Comparison of ENCODE assay signal across 2 fruit fly cellular contexts in the genomic region with DNA sequence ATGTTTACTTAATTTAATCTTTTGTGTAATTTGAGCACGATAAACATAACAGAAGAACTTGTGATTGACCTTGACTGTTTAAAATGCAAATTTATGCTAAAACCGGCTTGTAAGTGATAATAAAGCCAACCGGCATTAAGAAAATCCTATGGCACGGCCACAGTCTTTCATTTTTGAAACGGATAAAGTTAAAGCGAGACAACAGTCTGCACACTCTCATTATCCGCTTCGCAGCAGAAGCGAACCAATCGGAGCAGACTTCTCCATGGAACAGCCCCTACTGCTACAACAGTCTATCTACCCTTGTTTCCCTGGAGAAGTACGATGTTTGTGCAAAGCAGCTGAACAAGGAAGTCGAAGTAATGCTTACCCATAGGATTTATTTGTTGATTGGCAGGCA.
TF ChIP-seq lines count a peak whose summit lies in the region.

No protein-coding gene starts in this region.

- TF ChIP-seq CTCF in whole organism, embryonic (GFP tag; optimal IDR thresholded peaks at IDR 0.05; lab: Kevin White, UChicago) = no peak

TF ChIP-seq in whole organism, adult, 20 proteins besides CTCF, POLR2A, EP300 and RAD21:
- TF ChIP-seq CG11617 (GFP tag; optimal IDR thresholded peaks at IDR 0.05; lab: Kevin White, UChicago) (no peak), pad (GFP tag; optimal IDR thresholded peaks at IDR 0.05; lab: Kevin White, UChicago) (peak; percentile 44), tj (GFP tag; optimal IDR thresholded peaks at IDR 0.05; lab: Kevin White, UChicago) (no peak)

TF ChIP-seq in whole organism, embryonic, 481 proteins besides CTCF, POLR2A, EP300 and RAD21 (continues in another document):
- TF ChIP-seq stwl (tag; optimal IDR thresholded peaks at IDR 0.05; lab: Kevin White, UChicago) (no peak), CG31365 (tag; optimal IDR thresholded peaks at IDR 0.05; lab: Kevin White, UChicago) (no peak), Nf-YA (GFP tag; IDR thresholded peaks at IDR 0.05; lab: Robert Waterston, UW) (peak; percentile 91), CG18262 (tag; optimal IDR thresholded peaks at IDR 0.05; lab: Kevin White, UChicago) (no peak), CG1832 (GFP tag; optimal IDR thresholded peaks at IDR 0.05; lab: Kevin White, UChicago) (peak; percentile 60), CG17186 (GFP tag; optimal IDR thresholded peaks at IDR 0.05; lab: Kevin White, UChicago) (no peak), CG9932 (GFP tag; IDR thresholded peaks at IDR 0.05; lab: Robert Waterston, UW) (no peak), gcm2 (GFP tag; optimal IDR thresholded peaks at IDR 0.05; lab: Kevin White, UChicago) (no peak), CG9437 (GFP tag; optimal IDR thresholded peaks at IDR 0.05; lab: Kevin White, UChicago) (no peak), amos (GFP tag; IDR thresholded peaks at IDR 0.05; lab: Robert Waterston, UW; ENCODE audit: partially characterized antibody) (no peak), slp2 (GFP tag; optimal IDR thresholded peaks at IDR 0.05; lab: Kevin White, UChicago) (no peak), Ssrp (tag; optimal IDR thresholded peaks at IDR 0.05; lab: Kevin White, UChicago) (no peak), cad (GFP tag; optimal IDR thresholded peaks at IDR 0.05; lab: Kevin White, UChicago) (no peak), tio (GFP tag; optimal IDR thresholded peaks at IDR 0.05; lab: Kevin White, UChicago) (no peak), seq (GFP tag; IDR thresholded peaks at IDR 0.05; lab: Robert Waterston, UW) (peak; percentile 52; the same call in 1 of the 2 replicates), PHDP (tag; optimal IDR thresholded peaks at IDR 0.05; lab: Kevin White, UChicago) (no peak), CG11560 (tag; IDR thresholded peaks at IDR 0.05; lab: Robert Waterston, UW) (no peak), ham (GFP tag; IDR thresholded peaks at IDR 0.05; lab: Robert Waterston, UW) (no peak), CG2202 (tag; optimal IDR thresholded peaks at IDR 0.05; lab: Kevin White, UChicago) (no peak), maf-S (GFP tag; optimal IDR thresholded peaks at IDR 0.05; lab: Kevin White, UChicago) (no peak), Mad (GFP tag; optimal IDR thresholded peaks at IDR 0.05; lab: Kevin White, UChicago) (no peak), NfI (GFP tag; optimal IDR thresholded peaks at IDR 0.05; lab: Kevin White, UChicago) (no peak), CG7357 (GFP tag; IDR thresholded peaks at IDR 0.05; lab: Robert Waterston, UW) (no peak), klu (GFP tag; IDR thresholded peaks at IDR 0.05; lab: Robert Waterston, UW) (no peak), CG30403 (GFP tag; optimal IDR thresholded peaks at IDR 0.05; lab: Kevin White, UChicago) (no peak), CG14710 (tag; optimal IDR thresholded peaks at IDR 0.05; lab: Kevin White, UChicago) (no peak), CG17802 (tag; optimal IDR thresholded peaks at IDR 0.05; lab: Kevin White, UChicago) (no peak), CG4282 (GFP tag; optimal IDR thresholded peaks at IDR 0.05; lab: Kevin White, UChicago) (no peak), CG10321 (GFP tag; IDR thresholded peaks at IDR 0.05; lab: Robert Waterston, UW) (peak; percentile 94), cato (GFP tag; optimal IDR thresholded peaks at IDR 0.05; lab: Kevin White, UChicago; ENCODE audit: borderline replicate concordance) (no peak), p53 (GFP tag; optimal IDR thresholded peaks at IDR 0.05; lab: Kevin White, UChicago) (no peak), ac (GFP tag; optimal IDR thresholded peaks at IDR 0.05; lab: Kevin White, UChicago) (no peak), Dad (GFP tag; optimal IDR thresholded peaks at IDR 0.05; lab: Kevin White, UChicago) (no peak), dmrt99B (tag; optimal IDR thresholded peaks at IDR 0.05; lab: Kevin White, UChicago) (no peak), abd-A (tag; optimal IDR thresholded peaks at IDR 0.05; lab: Kevin White, UChicago) (no peak), pros (GFP tag; optimal IDR thresholded peaks at IDR 0.05; lab: Kevin White, UChicago) (peak; percentile 3), CG15479 (GFP tag; optimal IDR thresholded peaks at IDR 0.05; lab: Kevin White, UChicago) (peak; percentile 69), CG16813 (GFP tag; IDR thresholded peaks at IDR 0.05; lab: Robert Waterston, UW; ENCODE audit: partially characterized antibody) (no peak), CG32767 (GFP tag; IDR thresholded peaks at IDR 0.05; lab: Robert Waterston, UW) (no peak), fd3F (GFP tag; optimal IDR thresholded peaks at IDR 0.05; lab: Kevin White, UChicago) (no peak), Rfx (GFP tag; IDR thresholded peaks at IDR 0.05; lab: Robert Waterston, UW) (no peak), Jarid2 (GFP tag; optimal IDR thresholded peaks at IDR 0.05; lab: Kevin White, UChicago) (peak; percentile 52), Ets65A (GFP tag; lab: Kevin White, UChicago) (no peak), CG8478 (optimal IDR thresholded peaks at IDR 0.05; lab: Kevin White, UChicago) (no peak), CG6654 (GFP tag; optimal IDR thresholded peaks at IDR 0.05; lab: Kevin White, UChicago) (no peak), CG6683 (GFP tag; optimal IDR thresholded peaks at IDR 0.05; lab: Kevin White, UChicago) (no peak), fru (optimal IDR thresholded peaks at IDR 0.05; lab: Kevin White, UChicago) (no peak), Sry-δ (GFP tag; optimal IDR thresholded peaks at IDR 0.05; lab: Kevin White, UChicago) (no peak), CG4404 (GFP tag; IDR thresholded peaks at IDR 0.05; lab: Robert Waterston, UW) (no peak), crp (GFP tag; optimal IDR thresholded peaks at IDR 0.05; lab: Kevin White, UChicago) (no peak), sisA (GFP tag; IDR thresholded peaks at IDR 0.05; lab: Robert Waterston, UW) (no peak), ERR (GFP tag; optimal IDR thresholded peaks at IDR 0.05; lab: Kevin White, UChicago) (no peak), Pdp1 (GFP tag; optimal IDR thresholded peaks at IDR 0.05; lab: Kevin White, UChicago) (no peak), bigmax (GFP tag; optimal IDR thresholded peaks at IDR 0.05; lab: Kevin White, UChicago) (no peak), vvl (GFP tag; IDR thresholded peaks at IDR 0.05; lab: Robert Waterston, UW) (no peak), Fer1 (GFP tag; optimal IDR thresholded peaks at IDR 0.05; lab: Kevin White, UChicago) (no peak), chn (GFP tag; optimal IDR thresholded peaks at IDR 0.05; lab: Kevin White, UChicago) (no peak), onecut (GFP tag; IDR thresholded peaks at IDR 0.05; lab: Robert Waterston, UW) (no peak), yki (optimal IDR thresholded peaks at IDR 0.05; lab: Kevin White, UChicago) (no peak), Nf-YB (GFP tag; optimal IDR thresholded peaks at IDR 0.05; lab: Kevin White, UChicago) (peak; percentile 99), CG18011 (GFP tag; optimal IDR thresholded peaks at IDR 0.05; lab: Kevin White, UChicago) (no peak), CG7963 (GFP tag; IDR thresholded peaks at IDR 0.05; lab: Robert Waterston, UW; ENCODE audit: partially characterized antibody) (no peak), lbe (GFP tag; optimal IDR thresholded peaks at IDR 0.05; lab: Kevin White, UChicago) (no peak), CG6689 (GFP tag; IDR thresholded peaks at IDR 0.05; lab: Robert Waterston, UW) (no peak), CG3838 (GFP tag; optimal IDR thresholded peaks at IDR 0.05; lab: Kevin White, UChicago) (no peak), lab (GFP tag; optimal IDR thresholded peaks at IDR 0.05; lab: Kevin White, UChicago) (no peak), scrt (GFP tag; optimal IDR thresholded peaks at IDR 0.05; lab: Kevin White, UChicago) (no peak), CG33557 (GFP tag; optimal IDR thresholded peaks at IDR 0.05; lab: Kevin White, UChicago) (no peak), gro (GFP tag; optimal IDR thresholded peaks at IDR 0.05; lab: Kevin White, UChicago) (no peak), CG5245 (GFP tag; optimal IDR thresholded peaks at IDR 0.05; lab: Kevin White, UChicago) (no peak), stc (GFP tag; IDR thresholded peaks at IDR 0.05; lab: Robert Waterston, UW) (no peak), Max (GFP tag; optimal IDR thresholded peaks at IDR 0.05; lab: Kevin White, UChicago) (no peak), CG10979 (tag; optimal IDR thresholded peaks at IDR 0.05; lab: Kevin White, UChicago) (no peak), schlank (tag; optimal IDR thresholded peaks at IDR 0.05; lab: Kevin White, UChicago) (no peak), Camta (GFP tag; optimal IDR thresholded peaks at IDR 0.05; lab: Kevin White, UChicago) (no peak), Deaf1 (tag; optimal IDR thresholded peaks at IDR 0.05; lab: Kevin White, UChicago) (peak; percentile 37), Lhr (GFP tag; optimal IDR thresholded peaks at IDR 0.05; lab: Kevin White, UChicago) (no peak), peb (GFP tag; IDR thresholded peaks at IDR 0.05; lab: Robert Waterston, UW) (no peak), pho (GFP tag; optimal IDR thresholded peaks at IDR 0.05; lab: Kevin White, UChicago) (no peak), lilli (GFP tag; optimal IDR thresholded peaks at IDR 0.05; lab: Kevin White, UChicago) (no peak), wek (GFP tag; optimal IDR thresholded peaks at IDR 0.05; lab: Kevin White, UChicago) (no peak), her (GFP tag; optimal IDR thresholded peaks at IDR 0.05; lab: Kevin White, UChicago) (no peak), nerfin-1 (tag; optimal IDR thresholded peaks at IDR 0.05; lab: Kevin White, UChicago) (no peak), insv (GFP tag; optimal IDR thresholded peaks at IDR 0.05; lab: Kevin White, UChicago) (no peak), jing (GFP tag; optimal IDR thresholded peaks at IDR 0.05; lab: Kevin White, UChicago) (peak; percentile 27), CG32532 (GFP tag; IDR thresholded peaks at IDR 0.05; lab: Robert Waterston, UW) (no peak), CG7745 (tag; optimal IDR thresholded peaks at IDR 0.05; lab: Kevin White, UChicago) (no peak), eve (GFP tag; optimal IDR thresholded peaks at IDR 0.05; lab: Kevin White, UChicago) (no peak), CG13296 (GFP tag; optimal IDR thresholded peaks at IDR 0.05; lab: Kevin White, UChicago) (no peak)
